Fruit fly (Drosophila melanogaster) whole organism, embryonic: ENCODE results near the gene Cpr65Ea.

Source experiments
- CG10209 ChIP-seq: fragments of 200-800 bp; sonication (Bioruptor generic); optimal IDR thresholded peaks from 3 replicates; lab custom pipeline; 2017; ENCODE audit warnings: missing biosample characterization, mild to moderate bottlenecking, missing genetic modification characterization, missing genetic modification reagents
- CG11398 ChIP-seq: fragments of 200-800 bp; sonication (Bioruptor generic); optimal IDR thresholded peaks from 2 replicates; lab custom pipeline; 2016; ENCODE audit warnings: missing biosample characterization, missing genetic modification characterization
- CG11504 ChIP-seq: fragments of 200-800 bp; sonication (Bioruptor generic); optimal IDR thresholded peaks from 3 replicates; lab custom pipeline; 2019; ENCODE audit warnings: missing biosample characterization, mild to moderate bottlenecking, missing genetic modification characterization, moderate library complexity
- CG14050 ChIP-seq: fragments of 200-800 bp; sonication (Bioruptor generic); IDR thresholded peaks from 3 replicates; pipeline ENCODE4 v1.3.6; 2022; ENCODE audit warnings: missing biosample characterization, missing genetic modification characterization
- CG15514 ChIP-seq: fragments of 200-800 bp; sonication (Bioruptor generic); optimal IDR thresholded peaks from 3 replicates; lab custom pipeline; 2017; ENCODE audit warnings: missing biosample characterization, missing genetic modification characterization, mild to moderate bottlenecking, moderate library complexity, missing genetic modification reagents
- CG1832 ChIP-seq: fragments of 200-800 bp; sonication (Bioruptor generic); optimal IDR thresholded peaks from 2 replicates; lab custom pipeline; 2017; ENCODE audit warnings: missing biosample characterization, mild to moderate bottlenecking, missing genetic modification characterization, inconsistent platforms
- CG18619 ChIP-seq: fragments of 200-800 bp; sonication (Bioruptor generic); optimal IDR thresholded peaks from 3 replicates; lab custom pipeline; 2017; ENCODE audit warnings: missing biosample characterization, mild to moderate bottlenecking, missing genetic modification characterization
- CG2129 ChIP-seq: fragments of 200-800 bp; sonication (Bioruptor generic); IDR thresholded peaks from 2 replicates; pipeline ENCODE4 v1.3.6; 2022; ENCODE audit warnings: missing biosample characterization, missing genetic modification characterization; ENCODE audit not compliant: partially characterized antibody
- CG43689 ChIP-seq: fragments of 200-800 bp; sonication (Bioruptor generic); IDR thresholded peaks from 2 replicates; pipeline ENCODE4 v1.3.6; 2022; ENCODE audit warnings: missing biosample characterization, missing genetic modification characterization
- CG5245 ChIP-seq: fragments of 200-800 bp; sonication (Bioruptor generic); optimal IDR thresholded peaks from 3 replicates; lab custom pipeline; 2016; ENCODE audit warnings: missing biosample characterization, missing genetic modification characterization
- CG6254 ChIP-seq: fragments of 200-800 bp; sonication (Bioruptor generic); optimal IDR thresholded peaks from 3 replicates; lab custom pipeline; 2017; ENCODE audit warnings: mild to moderate bottlenecking, missing biosample characterization, missing genetic modification reagents, missing genetic modification characterization
- CG9215 ChIP-seq: fragments of 200-800 bp; sonication (Bioruptor generic); IDR thresholded peaks from 2 replicates; pipeline ENCODE4 v1.3.6; 2022; ENCODE audit warnings: missing biosample characterization, missing genetic modification characterization
- CG9609 ChIP-seq: fragments of 200-800 bp; sonication (Bioruptor generic); optimal IDR thresholded peaks from 3 replicates; lab custom pipeline; 2016; ENCODE audit warnings: missing biosample characterization, missing genetic modification characterization
- CTCF ChIP-seq: fragments of 200-800 bp; sonication (Bioruptor generic); optimal IDR thresholded peaks from 2 replicates; lab custom pipeline; 2017; ENCODE audit warnings: missing biosample characterization, mild to moderate bottlenecking, missing genetic modification characterization, moderate library complexity
- Dip3 ChIP-seq: fragments of 200-800 bp; sonication (Bioruptor generic); optimal IDR thresholded peaks from 3 replicates; lab custom pipeline; 2016; ENCODE audit warnings: missing biosample characterization, missing genetic modification characterization
- Dp ChIP-seq: fragments of 200-800 bp; sonication (Bioruptor generic); optimal IDR thresholded peaks from 2 replicates; lab custom pipeline; 2018; ENCODE audit warnings: missing biosample characterization, mild to moderate bottlenecking, missing genetic modification characterization, moderate library complexity
- Ets65A ChIP-seq: fragments of 200-800 bp; sonication (Bioruptor generic); peaks from one replicate; lab custom pipeline; 2016; ENCODE audit warnings: missing biosample characterization, missing genetic modification characterization
- GATAe ChIP-seq: fragments of 200-800 bp; sonication (Bioruptor generic); conservative IDR thresholded peaks from 2 replicates; pipeline ENCODE4 v1.3.6; 2022; ENCODE audit warnings: missing biosample characterization, missing genetic modification characterization
- Gug ChIP-seq: fragments of 200-800 bp; sonication (Bioruptor generic); IDR thresholded peaks from 4 replicates; pipeline ENCODE4 v1.3.6; 2022; ENCODE audit warnings: missing biosample characterization, missing genetic modification characterization
- Hey ChIP-seq: fragments of 200-800 bp; sonication (Bioruptor generic); optimal IDR thresholded peaks from 3 replicates; lab custom pipeline; 2018; ENCODE audit warnings: missing biosample characterization, mild to moderate bottlenecking, missing genetic modification characterization
- HmgD ChIP-seq: fragments of 200-800 bp; sonication (Bioruptor generic); optimal IDR thresholded peaks from 3 replicates; lab custom pipeline; 2016; ENCODE audit warnings: missing biosample characterization, missing genetic modification characterization
- HmgZ ChIP-seq: fragments of 200-800 bp; sonication (Bioruptor generic); optimal IDR thresholded peaks from 2 replicates; lab custom pipeline; 2018; ENCODE audit warnings: missing biosample characterization, mild to moderate bottlenecking, missing genetic modification characterization
- Hmr ChIP-seq: fragments of 200-800 bp; sonication (Bioruptor generic); optimal IDR thresholded peaks from 3 replicates; lab custom pipeline; 2017; ENCODE audit warnings: mild to moderate bottlenecking, missing biosample characterization, missing genetic modification reagents, missing genetic modification characterization
- Lpt ChIP-seq: fragments of >200 bp; optimal IDR thresholded peaks from 2 replicates; lab custom pipeline; 2018; ENCODE audit warnings: missing biosample characterization, missing genetic modification characterization
- Meics ChIP-seq: fragments of 200-800 bp; sonication (Bioruptor generic); optimal IDR thresholded peaks from 2 replicates; lab custom pipeline; 2017; ENCODE audit warnings: missing biosample characterization, mild to moderate bottlenecking, missing genetic modification characterization
- Oaz ChIP-seq: fragments of 200-800 bp; sonication (Bioruptor generic); IDR thresholded peaks from 2 replicates; pipeline ENCODE4 v1.3.6; 2022; ENCODE audit warnings: missing biosample characterization, missing genetic modification characterization
- Optix ChIP-seq: fragments of 200-800 bp; sonication (Bioruptor generic); IDR thresholded peaks from 3 replicates; pipeline ENCODE4 v1.3.6; 2022; ENCODE audit warnings: missing biosample characterization, missing genetic modification characterization
- Pdp1 ChIP-seq, 2 experiments: fragments of 200-800 bp; sonication (Bioruptor generic); optimal IDR thresholded peaks; 3 replicates each; lab custom pipeline; 2016; ENCODE audit warnings: missing biosample characterization in 2 of 2, missing genetic modification characterization in 2 of 2, mild to moderate bottlenecking in 1 of 2, moderate library complexity in 1 of 2
- Rfx ChIP-seq: fragments of 200-800 bp; sonication (Bioruptor generic); IDR thresholded peaks from 2 replicates; pipeline ENCODE4 v1.3.6; 2022; ENCODE audit warnings: missing biosample characterization, missing genetic modification characterization
- Side ChIP-seq: fragments of 200-800 bp; sonication (Bioruptor generic); optimal IDR thresholded peaks from 2 replicates; lab custom pipeline; 2016; ENCODE audit warnings: missing biosample characterization, missing genetic modification characterization
- Vsx1 ChIP-seq: fragments of 200-800 bp; sonication (Bioruptor generic); optimal IDR thresholded peaks from 2 replicates; lab custom pipeline; 2017; ENCODE audit warnings: missing biosample characterization, mild to moderate bottlenecking, missing genetic modification characterization, missing genetic modification reagents
- ap ChIP-seq: fragments of 200-800 bp; sonication (Bioruptor generic); IDR thresholded peaks from 2 replicates; pipeline ENCODE4 v1.3.6; 2022; ENCODE audit warnings: missing biosample characterization, missing genetic modification characterization
- cato ChIP-seq: fragments of 200-800 bp; sonication (Bioruptor generic); optimal IDR thresholded peaks from 2 replicates; lab custom pipeline; 2016; ENCODE audit warnings: missing biosample characterization, missing genetic modification characterization, borderline replicate concordance
- caup ChIP-seq: fragments of 200-800 bp; sonication (Bioruptor generic); optimal IDR thresholded peaks from 3 replicates; lab custom pipeline; 2017; ENCODE audit warnings: missing biosample characterization, mild to moderate bottlenecking, missing genetic modification characterization, moderate library complexity; ENCODE audit not compliant: severe bottlenecking
- dati ChIP-seq: fragments of 200-800 bp; sonication (Bioruptor generic); IDR thresholded peaks from 2 replicates; pipeline ENCODE4 v1.3.6; 2022; ENCODE audit warnings: missing biosample characterization, missing genetic modification characterization
- dm ChIP-seq: fragments of 200-800 bp; sonication (Bioruptor generic); optimal IDR thresholded peaks from 3 replicates; lab custom pipeline; 2016; ENCODE audit warnings: missing biosample characterization, missing genetic modification characterization
- gcm ChIP-seq: fragments of 200-800 bp; sonication (Bioruptor generic); optimal IDR thresholded peaks from 2 replicates; lab custom pipeline; 2019; ENCODE audit warnings: missing biosample characterization, mild to moderate bottlenecking, missing genetic modification characterization, moderate library complexity
- grn ChIP-seq: fragments of 200-800 bp; sonication (Bioruptor generic); optimal IDR thresholded peaks from 3 replicates; lab custom pipeline; 2017; ENCODE audit warnings: missing biosample characterization, missing genetic modification characterization
- hbn ChIP-seq: fragments of 200-800 bp; sonication (Bioruptor generic); IDR thresholded peaks from 2 replicates; pipeline ENCODE4 v1.3.6; 2022; ENCODE audit warnings: missing biosample characterization, missing genetic modification characterization; ENCODE audit not compliant: partially characterized antibody
- jing ChIP-seq: fragments of 200-800 bp; sonication (Bioruptor generic); optimal IDR thresholded peaks from 2 replicates; lab custom pipeline; 2018; ENCODE audit warnings: missing biosample characterization, mild to moderate bottlenecking, missing genetic modification characterization
- kah ChIP-seq: fragments of 200-800 bp; sonication (Bioruptor generic); optimal IDR thresholded peaks from 2 replicates; lab custom pipeline; 2018; ENCODE audit warnings: missing biosample characterization, mild to moderate bottlenecking, missing genetic modification characterization
- lilli ChIP-seq: fragments of 200-800 bp; sonication (Bioruptor generic); optimal IDR thresholded peaks from 3 replicates; lab custom pipeline; 2016; ENCODE audit warnings: missing biosample characterization, missing genetic modification characterization
- mirr ChIP-seq: fragments of 200-800 bp; sonication (Bioruptor generic); optimal IDR thresholded peaks from 3 replicates; lab custom pipeline; 2018; ENCODE audit warnings: missing biosample characterization, mild to moderate bottlenecking, missing genetic modification characterization
- pita ChIP-seq: fragments of 200-800 bp; sonication (Bioruptor generic); optimal IDR thresholded peaks from 2 replicates; lab custom pipeline; 2017; ENCODE audit warnings: missing biosample characterization, mild to moderate bottlenecking, missing genetic modification characterization
- seq ChIP-seq: fragments of 200-800 bp; sonication (Bioruptor generic); IDR thresholded peaks from 2 replicates; pipeline ENCODE4 v1.3.6; 2022; ENCODE audit warnings: missing biosample characterization, missing genetic modification characterization
- tio ChIP-seq: fragments of 200-800 bp; sonication (Bioruptor generic); optimal IDR thresholded peaks from 2 replicates; lab custom pipeline; 2017; ENCODE audit warnings: missing biosample characterization, missing genetic modification characterization, inconsistent platforms
- unpg ChIP-seq: fragments of 200-800 bp; sonication (Bioruptor generic); optimal IDR thresholded peaks from 3 replicates; lab custom pipeline; 2018; ENCODE audit warnings: missing biosample characterization, mild to moderate bottlenecking, missing genetic modification characterization, moderate library complexity
- yki ChIP-seq: fragments of >200 bp; optimal IDR thresholded peaks from 3 replicates; lab custom pipeline; 2018
- zen ChIP-seq: fragments of 200-800 bp; sonication (Bioruptor generic); optimal IDR thresholded peaks from 3 replicates; lab custom pipeline; 2018; ENCODE audit warnings: missing biosample characterization, mild to moderate bottlenecking, missing genetic modification characterization, moderate library complexity
- zf30C ChIP-seq: fragments of 200-800 bp; sonication (Bioruptor generic); optimal IDR thresholded peaks from 3 replicates; lab custom pipeline; 2018; ENCODE audit warnings: missing biosample characterization, mild to moderate bottlenecking, missing genetic modification characterization

Gene Cpr65Ea

DNA sequence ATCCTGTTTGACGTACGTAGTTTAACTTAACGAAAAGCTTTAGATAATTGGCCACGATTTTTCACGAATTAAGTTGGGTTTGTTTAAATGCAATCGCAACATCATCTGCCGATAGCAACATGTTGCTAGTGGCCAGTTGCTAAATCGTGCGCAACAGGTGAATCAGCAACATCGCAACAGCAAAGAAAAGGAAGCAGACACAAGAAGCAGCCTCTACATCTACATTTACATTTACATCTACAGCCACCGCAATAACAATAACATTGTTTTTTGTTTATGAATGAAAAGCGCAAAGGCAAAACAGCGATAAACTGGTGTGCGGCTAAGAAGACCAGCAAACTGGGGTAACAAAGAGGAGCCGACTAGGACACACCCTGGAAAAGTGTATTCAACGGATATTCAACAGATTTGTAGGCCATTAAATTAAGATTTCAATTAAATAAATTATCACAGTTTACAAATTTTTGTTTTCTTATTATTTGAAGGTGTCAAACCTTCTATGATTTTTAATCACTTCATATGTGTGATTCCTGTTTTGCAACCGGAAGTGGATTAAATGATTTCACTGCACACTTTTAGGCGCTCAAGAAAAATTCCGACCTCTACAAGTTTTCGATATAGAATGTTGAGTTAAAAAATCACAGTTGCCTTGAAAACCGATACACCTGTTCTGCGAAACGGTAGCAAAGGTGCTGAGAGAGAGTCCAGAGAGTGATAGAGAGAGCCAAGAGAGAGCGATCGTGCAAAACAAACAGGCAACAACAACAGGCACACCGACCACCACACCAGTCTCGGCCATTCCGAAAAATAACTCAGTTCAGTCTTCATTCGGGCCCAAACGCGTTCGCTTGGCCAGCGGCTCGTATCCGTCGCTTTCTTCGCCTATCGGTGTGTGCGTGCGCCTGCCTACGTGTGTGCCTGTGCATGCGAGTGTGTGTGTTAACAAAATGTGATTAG is 47.6 kb upstream of the Cpr65Ea start, which contains the start of gene melt (continued):
- TF ChIP-seq CG6254 (GFP tag; lab: Kevin White, UChicago) (peak; percentile 59), Hmr (peak; percentile 90), kah (GFP tag; lab: Kevin White, UChicago) (peak; percentile 54), dati (GFP tag; lab: Robert Waterston, UW) (no peak), Dp (GFP tag; lab: Kevin White, UChicago) (no peak), CG15514 (GFP tag; lab: Kevin White, UChicago) (peak; percentile 69), Hey (no peak), CG43689 (GFP tag; lab: Robert Waterston, UW) (no peak), CG5245 (GFP tag; lab: Kevin White, UChicago) (peak; percentile 80), Ets65A (GFP tag; lab: Kevin White, UChicago) (peak; percentile 98), Lpt (GFP tag; lab: Kevin White, UChicago) (no peak), Optix (peak; percentile 63; the same call in 2 of the 3 replicates), CG10209 (GFP tag; lab: Kevin White, UChicago) (peak; percentile 91), yki (lab: Kevin White, UChicago) (peak; percentile 64), CG14050 (peak; percentile 52; the same call in 2 of the 3 replicates), CG1832 (no peak), Dip3 (GFP tag; lab: Kevin White, UChicago) (peak; percentile 86), HmgD (peak; percentile 42), gcm (GFP tag; lab: Kevin White, UChicago) (peak; percentile 82), ap (peak; percentile 47), CTCF (GFP tag; lab: Kevin White, UChicago) (peak; percentile 31), tio (GFP tag; lab: Kevin White, UChicago) (peak; percentile 93), CG2129 (GFP tag; lab: Robert Waterston, UW) (no peak), hbn (GFP tag; lab: Robert Waterston, UW) (no peak), CG11398 (GFP tag; lab: Kevin White, UChicago) (peak; percentile 66), grn (GFP tag; lab: Kevin White, UChicago) (peak; percentile 24), Gug (peak; percentile 50; the same call in 1 of the 4 replicates), dm (peak; percentile 72), lilli (GFP tag; lab: Kevin White, UChicago) (peak; percentile 94), cato (peak; percentile 87), Rfx (GFP tag; lab: Robert Waterston, UW) (peak; percentile 82)
- TF ChIP-seq, all 482 proteins: peak for 412

DNA sequence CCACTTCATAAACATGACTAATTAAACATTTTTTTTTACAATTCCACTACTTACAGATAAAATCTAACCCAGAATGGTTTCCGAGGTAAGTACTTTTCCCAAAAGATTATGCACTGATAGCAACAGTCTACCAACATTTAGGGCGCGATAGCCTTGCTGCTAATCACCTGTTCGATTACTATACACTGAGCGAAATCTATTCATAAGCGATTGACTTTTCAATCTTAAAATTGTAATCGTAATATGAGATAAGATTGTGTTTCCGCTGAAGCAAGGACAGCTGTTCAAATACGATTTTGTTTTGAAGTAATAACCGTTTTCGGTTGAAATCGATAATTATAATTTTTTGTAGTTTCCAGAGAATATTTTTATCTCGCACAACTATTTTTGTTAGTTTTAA is 46.2 kb upstream of the Cpr65Ea start:
- peak; percentile 40 for TF ChIP-seq HmgZ (tag; lab: Kevin White, UChicago)
- TF ChIP-seq grn (GFP tag; lab: Kevin White, UChicago), result peak; percentile 89
- no peak for TF ChIP-seq CG9609 (GFP tag; lab: Kevin White, UChicago)
- peak; percentile 34 for TF ChIP-seq unpg
- TF ChIP-seq GATAe (GFP tag; lab: Robert Waterston, UW), result peak; percentile 79
- TF ChIP-seq CG11504 (tag; lab: Kevin White, UChicago), result peak; percentile 0
- TF ChIP-seq Oaz (GFP tag; lab: Robert Waterston, UW), result no peak
- TF ChIP-seq Pdp1 (GFP tag; optimal IDR thresholded peaks at IDR 0.05; lab: Kevin White, UChicago), result peak in 1 of 2 experiments; percentile 7
- TF ChIP-seq CG18619, result no peak
- no peak for TF ChIP-seq pita (GFP tag; lab: Kevin White, UChicago)
- TF ChIP-seq caup (GFP tag; lab: Kevin White, UChicago), result no peak
- no peak for TF ChIP-seq CG9215 (GFP tag; lab: Robert Waterston, UW)
- peak; percentile 83 for TF ChIP-seq mirr
- no peak for TF ChIP-seq Meics (GFP tag; lab: Kevin White, UChicago)
- peak; percentile 73 for TF ChIP-seq zf30C
- TF ChIP-seq Side (GFP tag; lab: Kevin White, UChicago), result peak; percentile 19
- TF ChIP-seq zen (tag; lab: Kevin White, UChicago), result peak; percentile 16
- no peak for TF ChIP-seq seq (GFP tag; lab: Robert Waterston, UW)
- no peak for TF ChIP-seq jing
- peak; percentile 24 for TF ChIP-seq Vsx1 (GFP tag; lab: Kevin White, UChicago)
